Worm (Caenorhabditis elegans): Measurements from ENCODE around the gene Y116A8C.10.

- TF ChIP-seq fkh-8 (tag; optimal IDR thresholded peaks at IDR 0.05): no peak
- TF ChIP-seq nhr-84 (tag; optimal IDR thresholded peaks at IDR 0.05): no peak
- TF ChIP-seq dsc-1 (tag; optimal IDR thresholded peaks at IDR 0.05): no peak
- no peak for TF ChIP-seq unc-62 (GFP tag; optimal IDR thresholded peaks at IDR 0.05)
Measured at ce11 chrIV:16925363-16925863, 13.5 kb downstream of the Y116A8C.10 start.

Data from whole organism, L1 larva.